Worm (Caenorhabditis elegans) whole organism, L4/young adult: ENCODE results near the gene wip-1.

Source experiments
- W03F9.2 ChIP-seq: fragments of 150-350 bp; optimal IDR thresholded peaks from 2 replicates; lab custom pipeline; 2014; ENCODE audit warnings: missing biosample characterization, missing genetic modification characterization
- dao-5 ChIP-seq: sonication (generic microtip); optimal IDR thresholded peaks from 2 replicates; lab custom pipeline; 2016; ENCODE audit warnings: missing genotype, missing genetic modification characterization, moderate library complexity, missing compliant biosample characterization
- him-1 ChIP-seq: sonication (generic microtip); optimal IDR thresholded peaks from 2 replicates; lab custom pipeline; 2016; ENCODE audit warnings: missing genotype, missing genetic modification reagents, missing genetic modification characterization, missing compliant biosample characterization

DNA sequence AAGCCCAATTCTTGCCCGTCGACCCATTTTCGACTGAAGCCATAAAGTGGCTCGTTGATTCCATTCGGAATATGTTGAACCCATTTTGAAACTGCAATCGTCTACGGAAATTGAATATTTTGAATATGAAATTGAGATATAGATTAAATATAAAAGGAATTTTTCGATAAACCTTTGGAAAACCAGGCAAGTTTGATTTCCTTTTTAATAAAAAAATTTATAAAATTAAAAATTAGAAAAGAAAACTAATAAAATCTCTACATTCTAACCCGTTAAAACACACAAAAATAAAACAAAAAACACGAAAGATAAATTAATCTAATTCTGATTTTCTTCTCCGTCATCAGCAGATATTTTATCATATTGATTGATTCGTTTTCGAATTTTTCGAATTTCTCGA is 11.6 kb upstream of the wip-1 start, which contains the start of gene R144.12:
- TF ChIP-seq W03F9.2 (tag; lab: Kevin White, UChicago) = no peak
- no peak for TF ChIP-seq him-1
- no peak for TF ChIP-seq dao-5
